Worm (Caenorhabditis elegans) whole organism, mixed stage, embryonic: ENCODE results near the gene F40F8.4.

ENCODE experiments used
- M03D4.4 ChIP-seq: sonication (generic microtip); optimal IDR thresholded peaks from 2 replicates; lab custom pipeline; 2017; ENCODE audit warnings: mild to moderate bottlenecking, missing genetic modification characterization, missing compliant biosample characterization
- bed-3 ChIP-seq: fragments of 200-800 bp; sonication (Bioruptor generic); optimal IDR thresholded peaks from 3 replicates; lab custom pipeline; 2018; ENCODE audit warnings: mild to moderate bottlenecking, missing genetic modification characterization, moderate library complexity, missing compliant biosample characterization
- blmp-1 ChIP-seq: fragments of 150-350 bp; optimal IDR thresholded peaks from 2 replicates; lab custom pipeline; 2014; ENCODE audit warnings: missing biosample characterization, missing genetic modification characterization
- ceh-39 ChIP-seq: fragments of 150-350 bp; optimal IDR thresholded peaks from 2 replicates; lab custom pipeline; 2014; ENCODE audit warnings: missing biosample characterization, missing genetic modification characterization
- ceh-43 ChIP-seq: fragments of 200-800 bp; sonication (Bioruptor generic); optimal IDR thresholded peaks from 2 replicates; lab custom pipeline; 2018; ENCODE audit warnings: mild to moderate bottlenecking, missing genetic modification characterization, moderate library complexity, missing compliant biosample characterization
- ceh-83 ChIP-seq: fragments of 200-800 bp; sonication (Bioruptor generic); optimal IDR thresholded peaks from 2 replicates; lab custom pipeline; 2018; ENCODE audit warnings: mild to moderate bottlenecking, missing genetic modification characterization, missing compliant biosample characterization
- ces-1 ChIP-seq: fragments of 150-350 bp; optimal IDR thresholded peaks from 2 replicates; lab custom pipeline; 2014; ENCODE audit warnings: missing biosample characterization, missing genetic modification reagents, missing genetic modification characterization
- cnd-1 ChIP-seq: fragments of 200-800 bp; sonication (Bioruptor generic); optimal IDR thresholded peaks from 2 replicates; lab custom pipeline; 2018; ENCODE audit warnings: mild to moderate bottlenecking, missing genetic modification characterization, missing compliant biosample characterization
- drap-1 ChIP-seq: fragments of 200-800 bp; sonication (Bioruptor generic); optimal IDR thresholded peaks from 3 replicates; lab custom pipeline; 2018; ENCODE audit warnings: mild to moderate bottlenecking, missing genetic modification characterization, missing compliant biosample characterization
- elt-1 ChIP-seq: sonication (generic microtip); optimal IDR thresholded peaks from 2 replicates; lab custom pipeline; 2017; ENCODE audit warnings: missing genetic modification characterization, mild to moderate bottlenecking, missing compliant biosample characterization, antibody characterized with exemption, moderate library complexity, borderline replicate concordance; ENCODE audit not compliant: insufficient read depth
- elt-3 ChIP-seq: fragments of 150-350 bp; optimal IDR thresholded peaks from 2 replicates; lab custom pipeline; 2014; ENCODE audit warnings: missing biosample characterization, missing genetic modification characterization
- flh-1 ChIP-seq: fragments of 200-800 bp; sonication (Bioruptor generic); optimal IDR thresholded peaks from 2 replicates; lab custom pipeline; 2018; ENCODE audit warnings: mild to moderate bottlenecking, missing genetic modification characterization, moderate library complexity, missing compliant biosample characterization
- ham-2 ChIP-seq: fragments of 200-800 bp; sonication (Bioruptor generic); optimal IDR thresholded peaks from 2 replicates; lab custom pipeline; 2018; ENCODE audit warnings: mild to moderate bottlenecking, missing genetic modification characterization, missing compliant biosample characterization
- hlh-1 ChIP-seq: fragments of 150-350 bp; optimal IDR thresholded peaks from 2 replicates; lab custom pipeline; 2014; ENCODE audit warnings: missing biosample characterization, missing genetic modification reagents, missing genetic modification characterization
- lin-13 ChIP-seq: fragments of 150-350 bp; optimal IDR thresholded peaks from 2 replicates; lab custom pipeline; 2014; ENCODE audit warnings: missing biosample characterization, missing genetic modification characterization
- lin-32 ChIP-seq: fragments of 200-800 bp; sonication (Bioruptor generic); optimal IDR thresholded peaks from 2 replicates; lab custom pipeline; 2018; ENCODE audit warnings: mild to moderate bottlenecking, missing genetic modification characterization, missing compliant biosample characterization
- lsy-2 ChIP-seq: fragments of 150-350 bp; optimal IDR thresholded peaks from 2 replicates; lab custom pipeline; 2014; ENCODE audit warnings: missing biosample characterization, missing genetic modification characterization
- mab-5 ChIP-seq: fragments of 150-350 bp; optimal IDR thresholded peaks from 2 replicates; lab custom pipeline; 2014; ENCODE audit warnings: missing biosample characterization, missing genetic modification characterization
- mep-1 ChIP-seq: fragments of 150-350 bp; optimal IDR thresholded peaks from 2 replicates; lab custom pipeline; 2017; ENCODE audit warnings: missing biosample characterization, missing genetic modification reagents, missing genetic modification characterization, inconsistent platforms
- mls-2 ChIP-seq: sonication (generic microtip); optimal IDR thresholded peaks from 2 replicates; lab custom pipeline; 2016; ENCODE audit warnings: mild to moderate bottlenecking, missing genetic modification characterization, moderate library complexity, missing compliant biosample characterization
- nhr-12 ChIP-seq: fragments of 150-350 bp; optimal IDR thresholded peaks from 2 replicates; lab custom pipeline; 2014; ENCODE audit warnings: missing biosample characterization, missing genetic modification characterization
- nhr-2 ChIP-seq: fragments of 150-350 bp; optimal IDR thresholded peaks from 2 replicates; lab custom pipeline; 2014; ENCODE audit warnings: missing biosample characterization, missing genetic modification characterization
- nhr-237 ChIP-seq: fragments of 150-350 bp; optimal IDR thresholded peaks from 2 replicates; lab custom pipeline; 2014; ENCODE audit warnings: missing biosample characterization, missing genetic modification characterization
- nhr-28 ChIP-seq: fragments of 150-350 bp; optimal IDR thresholded peaks from 2 replicates; lab custom pipeline; 2014; ENCODE audit warnings: missing biosample characterization, missing genetic modification characterization
- nhr-76 ChIP-seq: sonication (generic microtip); optimal IDR thresholded peaks from 2 replicates; lab custom pipeline; 2017; ENCODE audit warnings: missing biosample characterization, missing genetic modification characterization
- pha-4 ChIP-seq: fragments of 150-350 bp; optimal IDR thresholded peaks from 2 replicates; lab custom pipeline; 2018; ENCODE audit warnings: missing biosample characterization, missing genetic modification reagents, missing genetic modification characterization
- sem-2 ChIP-seq: fragments of 200-800 bp; sonication (Bioruptor generic); optimal IDR thresholded peaks from 2 replicates; lab custom pipeline; 2018; ENCODE audit warnings: mild to moderate bottlenecking, missing genetic modification characterization, missing compliant biosample characterization
- snpc-4 ChIP-seq: fragments of 150-350 bp; optimal IDR thresholded peaks from 2 replicates; lab custom pipeline; 2014; ENCODE audit warnings: missing biosample characterization, missing genetic modification characterization
- sptf-1 ChIP-seq: sonication (generic microtip); optimal IDR thresholded peaks from 2 replicates; lab custom pipeline; 2017; ENCODE audit warnings: mild to moderate bottlenecking, missing genetic modification characterization, moderate library complexity, missing compliant biosample characterization
- tbx-8 ChIP-seq: fragments of 200-800 bp; sonication (Bioruptor generic); optimal IDR thresholded peaks from 2 replicates; lab custom pipeline; 2018; ENCODE audit warnings: mild to moderate bottlenecking, missing genetic modification characterization, moderate library complexity, missing compliant biosample characterization
- unc-120 ChIP-seq: sonication (generic microtip); optimal IDR thresholded peaks from 2 replicates; lab custom pipeline; 2017; ENCODE audit warnings: missing genetic modification characterization, missing compliant biosample characterization; ENCODE audit not compliant: poor library complexity, severe bottlenecking
- unc-39 ChIP-seq: fragments of 150-350 bp; optimal IDR thresholded peaks from 2 replicates; lab custom pipeline; 2014; ENCODE audit warnings: missing biosample characterization, missing genetic modification characterization
- unc-62 ChIP-seq: fragments of 150-350 bp; optimal IDR thresholded peaks from 2 replicates; lab custom pipeline; 2014; ENCODE audit warnings: missing biosample characterization, missing genetic modification reagents, missing genetic modification characterization
- zip-8 ChIP-seq: fragments of 150-350 bp; optimal IDR thresholded peaks from 2 replicates; lab custom pipeline; 2014; ENCODE audit warnings: missing biosample characterization, missing genetic modification characterization
- ztf-11 ChIP-seq: fragments of 150-350 bp; optimal IDR thresholded peaks from 2 replicates; lab custom pipeline; 2014; ENCODE audit warnings: missing biosample characterization, missing genetic modification characterization

F40F8.4 gene

DNA sequence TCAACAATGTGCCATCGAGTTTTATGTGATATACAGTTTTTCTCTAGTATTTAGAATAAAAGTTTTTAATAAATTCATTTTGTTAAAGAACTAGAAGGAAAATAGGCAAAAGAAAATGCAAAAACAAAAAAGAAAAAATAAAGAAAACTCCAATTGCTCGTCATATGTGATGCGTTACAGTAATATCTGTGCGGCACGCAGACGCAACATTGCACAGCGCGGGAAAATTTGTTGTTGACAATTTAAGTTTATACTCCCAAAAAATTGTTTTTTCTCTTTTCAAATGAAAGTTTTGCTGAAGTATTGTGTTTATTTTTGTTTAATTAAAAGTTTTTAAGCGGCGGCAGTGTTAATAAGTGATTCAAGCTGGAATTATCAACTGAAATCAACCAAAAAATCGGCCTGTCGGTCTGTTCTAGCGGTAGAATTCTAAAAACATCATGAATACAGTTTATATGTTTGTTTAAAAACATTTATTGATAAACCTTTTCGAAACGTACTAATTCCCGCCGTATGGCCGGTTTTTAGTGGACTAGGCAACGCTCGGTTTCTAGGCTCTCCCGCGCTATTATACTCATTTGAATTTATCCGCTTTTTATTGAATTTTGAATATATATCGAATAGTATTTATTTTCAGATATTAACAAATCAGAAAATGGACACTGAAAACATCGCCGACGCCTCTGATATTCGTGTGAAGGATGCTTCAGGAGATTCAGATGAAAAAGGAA is 33.9 kb downstream of the F40F8.4 start, which contains the start of gene nasp-1:
nasp-1 (plus strand) TSS at position 632 of the 731 bp plus-strand sequence.
- TF ChIP-seq ces-1 (no peak), nhr-28 (tag; lab: Kevin White, UChicago) (no peak), bed-3 (GFP tag; lab: Kevin White, UChicago) (no peak), lin-13 (tag; lab: Kevin White, UChicago) (peak; percentile 12), cnd-1 (no peak), lsy-2 (tag; lab: Kevin White, UChicago) (peak; percentile 90), unc-62 (GFP tag; lab: Kevin White, UChicago) (no peak)

ce11 chrII:11104162-11104561 is 35.9 kb downstream of the F40F8.4 start, which contains the start of gene C09H10.9:
Gene C09H10.9 (plus strand): TSS chrII:11104462.
- TF ChIP-seq lin-32 (GFP tag; lab: Kevin White, UChicago) (no peak), mab-5 (tag; lab: Kevin White, UChicago) (no peak), unc-62 (GFP tag; lab: Kevin White, UChicago) (no peak), elt-3 (tag; lab: Kevin White, UChicago) (no peak), sptf-1 (tag; lab: Kevin White, UChicago) (no peak), hlh-1 (tag; lab: Kevin White, UChicago) (no peak), tbx-8 (GFP tag; lab: Kevin White, UChicago) (no peak), pha-4 (tag; lab: Kevin White, UChicago) (no peak), snpc-4 (tag; lab: Kevin White, UChicago) (no peak), M03D4.4 (tag; lab: Kevin White, UChicago) (no peak), lin-13 (tag; lab: Kevin White, UChicago) (no peak), blmp-1 (tag; lab: Kevin White, UChicago) (no peak)

DNA sequence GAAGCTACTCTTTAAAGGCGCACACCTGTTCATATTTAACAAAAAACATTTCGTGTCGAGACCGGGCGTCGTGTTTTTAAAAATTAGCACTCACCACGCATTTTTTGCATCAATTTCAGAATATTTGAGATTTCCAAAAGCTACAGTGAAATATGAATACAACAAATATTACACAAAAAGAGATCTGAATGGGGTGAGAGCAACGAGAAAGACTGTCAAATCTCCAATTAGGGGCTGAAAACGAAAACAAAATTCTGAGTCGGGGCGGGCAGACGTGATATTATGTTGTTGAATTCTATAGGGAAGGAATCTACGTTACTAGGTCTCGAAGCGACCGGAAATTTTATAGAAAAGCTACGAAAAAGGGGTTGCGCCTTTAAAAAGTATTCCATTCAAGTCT is 36.4 kb downstream of the F40F8.4 start, which contains the start of gene C09H10.5:
C09H10.5 (minus strand) TSS at position 101 of the 400 bp plus-strand sequence.
- TF ChIP-seq blmp-1 (tag; lab: Kevin White, UChicago) (no peak), elt-1 (tag; lab: Kevin White, UChicago) (no peak), unc-62 (GFP tag; lab: Kevin White, UChicago) (no peak), ceh-83 (GFP tag; lab: Kevin White, UChicago) (no peak)

ce11 chrII:11103052-11103451 is 37.0 kb downstream of the F40F8.4 start:
- TF ChIP-seq lin-32 (GFP tag; lab: Kevin White, UChicago): no peak
- TF ChIP-seq cnd-1: no peak
- TF ChIP-seq drap-1 (GFP tag; lab: Kevin White, UChicago): no peak
- TF ChIP-seq sptf-1 (tag; lab: Kevin White, UChicago): no peak
- no peak for TF ChIP-seq unc-62 (GFP tag; lab: Kevin White, UChicago)
- no peak for TF ChIP-seq sem-2 (GFP tag; lab: Kevin White, UChicago)
- no peak for TF ChIP-seq M03D4.4 (tag; lab: Kevin White, UChicago)
- no peak for TF ChIP-seq zip-8 (tag; lab: Kevin White, UChicago)
- no peak for TF ChIP-seq nhr-2 (tag; lab: Kevin White, UChicago)
- TF ChIP-seq snpc-4 (tag; lab: Kevin White, UChicago): no peak
- TF ChIP-seq tbx-8 (GFP tag; lab: Kevin White, UChicago): no peak
- TF ChIP-seq ceh-83 (GFP tag; lab: Kevin White, UChicago): no peak
- TF ChIP-seq ztf-11 (tag; lab: Kevin White, UChicago): no peak
- TF ChIP-seq elt-3 (tag; lab: Kevin White, UChicago): no peak
- TF ChIP-seq pha-4 (tag; lab: Kevin White, UChicago): peak; percentile 25
- no peak for TF ChIP-seq ceh-43 (GFP tag; lab: Kevin White, UChicago)
- TF ChIP-seq flh-1 (GFP tag; lab: Kevin White, UChicago): no peak
- no peak for TF ChIP-seq mls-2 (tag; lab: Kevin White, UChicago)
- TF ChIP-seq nhr-28 (tag; lab: Kevin White, UChicago): no peak
- no peak for TF ChIP-seq blmp-1 (tag; lab: Kevin White, UChicago)
- no peak for TF ChIP-seq nhr-12 (tag; lab: Kevin White, UChicago)
- no peak for TF ChIP-seq unc-39 (tag; lab: Kevin White, UChicago)
- TF ChIP-seq ces-1: peak; percentile 12
- TF ChIP-seq mab-5 (tag; lab: Kevin White, UChicago): no peak
- no peak for TF ChIP-seq ham-2 (GFP tag; lab: Kevin White, UChicago)
- TF ChIP-seq mep-1 (tag; lab: Kevin White, UChicago): peak; percentile 71
- peak; percentile 26 for TF ChIP-seq nhr-237 (tag; lab: Kevin White, UChicago)
- TF ChIP-seq ceh-39 (tag; lab: Kevin White, UChicago): no peak
- no peak for TF ChIP-seq lin-13 (tag; lab: Kevin White, UChicago)
- peak; percentile 40 for TF ChIP-seq lsy-2 (tag; lab: Kevin White, UChicago)
- no peak for TF ChIP-seq nhr-76 (tag; lab: Kevin White, UChicago)
- no peak for TF ChIP-seq bed-3 (GFP tag; lab: Kevin White, UChicago)
- TF ChIP-seq elt-1 (tag; lab: Kevin White, UChicago): no peak
- peak; percentile 90 for TF ChIP-seq hlh-1 (tag; lab: Kevin White, UChicago)
- TF ChIP-seq unc-120 (tag; lab: Kevin White, UChicago): peak; percentile 67
- TF ChIP-seq, all 35 proteins: peak for 7
